Worm (Caenorhabditis elegans) whole organism, young adult: ENCODE results near the gene orc-2.

ENCODE experiments used
- B0336.3 ChIP-seq: fragments of 200-800 bp; sonication (Bioruptor generic); IDR thresholded peaks from 2 replicates; pipeline ENCODE4 v1.3.6; 2022; ENCODE audit warnings: missing genetic modification characterization, missing compliant biosample characterization
- F23B12.7 ChIP-seq: sonication (generic microtip); optimal IDR thresholded peaks from 2 replicates; lab custom pipeline; 2017; ENCODE audit warnings: missing genetic modification characterization, mild to moderate bottlenecking, missing compliant biosample characterization, antibody characterized with exemption, moderate library complexity; ENCODE audit not compliant: insufficient read depth
- F37B4.10 ChIP-seq: fragments of 200-800 bp; sonication (Bioruptor generic); IDR thresholded peaks from 2 replicates; pipeline ENCODE4 v1.3.6; 2022; ENCODE audit warnings: missing genetic modification characterization, missing compliant biosample characterization
- F52B5.7 ChIP-seq: sonication (generic microtip); optimal IDR thresholded peaks from 2 replicates; lab custom pipeline; 2016; ENCODE audit warnings: mild to moderate bottlenecking, missing genetic modification characterization, missing compliant biosample characterization
- F55B11.4 ChIP-seq: sonication (generic microtip); optimal IDR thresholded peaks from 2 replicates; lab custom pipeline; 2016; ENCODE audit warnings: missing compliant biosample characterization, missing genetic modification characterization, borderline replicate concordance; ENCODE audit not compliant: insufficient read depth
- Y53F4B.3 ChIP-seq: fragments of 200-800 bp; sonication (Bioruptor generic); IDR thresholded peaks from 2 replicates; pipeline ENCODE4 v1.3.6; 2022; ENCODE audit warnings: missing genetic modification reagents, missing genetic modification characterization, missing compliant biosample characterization
- Y53G8AR.9 ChIP-seq: fragments of 200-800 bp; sonication (Bioruptor generic); conservative IDR thresholded peaks from 2 replicates; pipeline ENCODE4 v1.3.6; 2022; ENCODE audit warnings: missing genetic modification reagents, missing genetic modification characterization, missing compliant biosample characterization
- atf-7 ChIP-seq: sonication (generic microtip); optimal IDR thresholded peaks from 2 replicates; lab custom pipeline; 2017; ENCODE audit warnings: mild to moderate bottlenecking, missing genetic modification characterization, missing compliant biosample characterization
- attf-3 ChIP-seq: fragments of 200-800 bp; sonication (Bioruptor generic); conservative IDR thresholded peaks from 2 replicates; pipeline ENCODE4 v1.3.6; 2022; ENCODE audit warnings: missing genetic modification reagents, missing genetic modification characterization, missing compliant biosample characterization
- attf-5 ChIP-seq: fragments of 200-800 bp; sonication (Bioruptor generic); optimal IDR thresholded peaks from 2 replicates; lab custom pipeline; 2018; ENCODE audit warnings: mild to moderate bottlenecking, missing genetic modification characterization, missing compliant biosample characterization
- bed-1 ChIP-seq: fragments of 200-800 bp; sonication (Bioruptor generic); IDR thresholded peaks from 2 replicates; pipeline ENCODE4 v1.3.6; 2022; ENCODE audit warnings: missing genetic modification reagents, missing genetic modification characterization, missing compliant biosample characterization
- cebp-1 ChIP-seq, 2 experiments: fragments of 200-800 bp in 1 of 2; sonication (Bioruptor generic) in 1 of 2; sonication (generic microtip) in 1 of 2; IDR thresholded peaks in 1 of 2; optimal IDR thresholded peaks in 1 of 2; 2 replicates each; pipeline versions ENCODE4 v1.3.6 to Lab custom; 2017 to 2022; ENCODE audit warnings: missing compliant biosample characterization in 2 of 2, missing genetic modification characterization in 2 of 2, mild to moderate bottlenecking in 1 of 2, missing genetic modification reagents in 1 of 2, moderate library complexity in 1 of 2
- cebp-2 ChIP-seq: fragments of 200-800 bp; sonication (Bioruptor generic); IDR thresholded peaks from 2 replicates; pipeline ENCODE4 v1.3.6; 2022; ENCODE audit warnings: missing genetic modification characterization, missing compliant biosample characterization
- ceh-100 ChIP-seq: fragments of 200-800 bp; sonication (Bioruptor generic); IDR thresholded peaks from 2 replicates; pipeline ENCODE4 v1.3.6; 2022; ENCODE audit warnings: missing genetic modification reagents, missing genetic modification characterization, missing compliant biosample characterization
- ceh-27 ChIP-seq: fragments of 200-800 bp; sonication (Bioruptor generic); optimal IDR thresholded peaks from 2 replicates; lab custom pipeline; 2018; ENCODE audit warnings: mild to moderate bottlenecking, missing genetic modification characterization, moderate library complexity, missing compliant biosample characterization
- dox-1 ChIP-seq: fragments of 200-800 bp; sonication (Bioruptor generic); IDR thresholded peaks from 2 replicates; pipeline ENCODE4 v1.3.6; 2022; ENCODE audit warnings: missing genetic modification reagents, missing genetic modification characterization, missing compliant biosample characterization
- dpl-1 ChIP-seq: fragments of 150-350 bp; optimal IDR thresholded peaks from 2 replicates; lab custom pipeline; 2014; ENCODE audit warnings: missing biosample characterization, missing genetic modification reagents, missing genetic modification characterization
- egrh-3 ChIP-seq: fragments of 200-800 bp; sonication (Bioruptor generic); IDR thresholded peaks from 2 replicates; pipeline ENCODE4 v1.3.6; 2022; ENCODE audit warnings: missing genetic modification reagents, missing genetic modification characterization, missing compliant biosample characterization
- ekl-4 ChIP-seq: fragments of 200-800 bp; sonication (Bioruptor generic); IDR thresholded peaks from 2 replicates; pipeline ENCODE4 v1.3.6; 2022; ENCODE audit warnings: missing genetic modification reagents, missing genetic modification characterization, missing compliant biosample characterization
- fkh-3 ChIP-seq: sonication (generic microtip); optimal IDR thresholded peaks from 2 replicates; lab custom pipeline; 2016; ENCODE audit warnings: mild to moderate bottlenecking, missing genetic modification characterization, missing compliant biosample characterization
- gei-17 ChIP-seq: fragments of 200-800 bp; sonication (Bioruptor generic); optimal IDR thresholded peaks from 2 replicates; lab custom pipeline; 2018; ENCODE audit warnings: mild to moderate bottlenecking, missing genetic modification characterization, missing compliant biosample characterization
- hsf-1 ChIP-seq: fragments of 200-800 bp; sonication (Bioruptor generic); IDR thresholded peaks from 2 replicates; pipeline ENCODE4 v1.3.6; 2022; ENCODE audit warnings: missing genetic modification reagents, missing genetic modification characterization, missing compliant biosample characterization
- lag-1 ChIP-seq: fragments of 200-800 bp; sonication (Bioruptor generic); IDR thresholded peaks from 2 replicates; pipeline ENCODE4 v1.3.6; 2022; ENCODE audit warnings: missing genetic modification reagents, missing genetic modification characterization, missing compliant biosample characterization
- mes-4 ChIP-seq: sonication (generic microtip); optimal IDR thresholded peaks from 2 replicates; lab custom pipeline; 2016; ENCODE audit warnings: missing genotype, missing genetic modification characterization, missing compliant biosample characterization
- nfyb-1 ChIP-seq: fragments of 200-800 bp; sonication (Bioruptor generic); IDR thresholded peaks from 2 replicates; pipeline ENCODE4 v1.3.6; 2022; ENCODE audit warnings: missing genetic modification reagents, missing genetic modification characterization, missing compliant biosample characterization
- nhr-27 ChIP-seq: fragments of 200-800 bp; sonication (Bioruptor generic); optimal IDR thresholded peaks from 2 replicates; lab custom pipeline; 2018; ENCODE audit warnings: mild to moderate bottlenecking, missing genetic modification characterization, moderate library complexity, missing compliant biosample characterization
- nhr-80 ChIP-seq: sonication (generic microtip); optimal IDR thresholded peaks from 2 replicates; lab custom pipeline; 2016; ENCODE audit warnings: missing genetic modification characterization, missing compliant biosample characterization
- rec-8 ChIP-seq, 2 experiments: sonication (generic microtip); optimal IDR thresholded peaks; 2 replicates each; lab custom pipeline; 2016; ENCODE audit warnings: mild to moderate bottlenecking in 2 of 2, missing genetic modification characterization in 2 of 2, missing genetic modification reagents in 2 of 2, missing genotype in 2 of 2, missing biosample characterization in 1 of 2, missing compliant biosample characterization in 1 of 2, moderate library complexity in 1 of 2
- sea-2 ChIP-seq: fragments of 200-800 bp; sonication (Bioruptor generic); IDR thresholded peaks from 2 replicates; pipeline ENCODE4 v1.3.6; 2022; ENCODE audit warnings: missing genetic modification characterization, missing compliant biosample characterization
- snpc-1.1 ChIP-seq: sonication (generic microtip); optimal IDR thresholded peaks from 2 replicates; lab custom pipeline; 2017; ENCODE audit warnings: missing genetic modification characterization, mild to moderate bottlenecking, missing compliant biosample characterization, antibody characterized with exemption, moderate library complexity, missing genotype, missing genetic modification reagents; ENCODE audit not compliant: insufficient read depth
- tbx-9 ChIP-seq: sonication (generic microtip); optimal IDR thresholded peaks from 2 replicates; lab custom pipeline; 2016; ENCODE audit warnings: borderline replicate concordance, missing genetic modification characterization, inconsistent platforms, missing compliant biosample characterization
- unc-62 ChIP-seq: fragments of 150-350 bp; optimal IDR thresholded peaks from 2 replicates; lab custom pipeline; 2014; ENCODE audit warnings: missing biosample characterization, missing genetic modification reagents, missing genetic modification characterization
- xnd-1 ChIP-seq: sonication (generic microtip); optimal IDR thresholded peaks from 2 replicates; lab custom pipeline; 2016; ENCODE audit warnings: missing genotype, missing genetic modification reagents, missing genetic modification characterization, missing compliant biosample characterization
- zim-3 ChIP-seq: sonication (generic microtip); optimal IDR thresholded peaks from 2 replicates; lab custom pipeline; 2017; ENCODE audit warnings: mild to moderate bottlenecking, missing genetic modification characterization, moderate library complexity, missing compliant biosample characterization

orc-2 gene

ce11 chrII:10857077-10857476 lies 16.7 kb upstream of the orc-2 start, which contains the start of gene M106.7:
M106.7 (minus strand) TSS chrII:10857177.
- TF ChIP-seq bed-1 (no peak), cebp-2 (no peak), ceh-100 (GFP tag; lab: Robert Waterston, UW) (no peak), xnd-1 (tag; lab: Kevin White, UChicago) (no peak), F55B11.4 (no peak), gei-17 (GFP tag; lab: Kevin White, UChicago) (no peak), ceh-27 (GFP tag; lab: Kevin White, UChicago) (no peak), fkh-3 (no peak), B0336.3 (GFP tag; lab: Robert Waterston, UW) (no peak), egrh-3 (GFP tag; lab: Robert Waterston, UW) (no peak), hsf-1 (no peak), dpl-1 (GFP tag; lab: Kevin White, UChicago) (no peak), sea-2 (GFP tag; lab: Robert Waterston, UW) (no peak)
- TF ChIP-seq, all 124 proteins: peak for 0

- TF ChIP-seq snpc-1.1 (no peak), F23B12.7 (tag; lab: Kevin White, UChicago) (no peak), Y53F4B.3 (GFP tag; lab: Robert Waterston, UW) (no peak), sea-2 (GFP tag; lab: Robert Waterston, UW) (no peak), F52B5.7 (tag; lab: Kevin White, UChicago) (no peak), zim-3 (tag; lab: Kevin White, UChicago) (no peak), dox-1 (GFP tag; lab: Robert Waterston, UW) (peak; percentile 37; the same call in 1 of the 2 replicates), nfyb-1 (GFP tag; lab: Robert Waterston, UW) (0 out of 2 replicates have a peak, but pooled peaks have one; percentile 13), attf-3 (no peak), nhr-27 (tag; lab: Kevin White, UChicago) (no peak), nhr-80 (tag; lab: Kevin White, UChicago) (peak; percentile 70), rec-8 (tag; optimal IDR thresholded peaks at IDR 0.05; lab: Kevin White, UChicago) (no peak), ekl-4 (GFP tag; lab: Robert Waterston, UW) (0 out of 2 replicates have a peak, but pooled peaks have one; percentile 26), F37B4.10 (GFP tag; lab: Robert Waterston, UW) (no peak)
- TF ChIP-seq, all 124 proteins: peak for 4
These were observed 14.4 kb upstream of the orc-2 start for ce11 chrII:10859359-10859758.

- TF ChIP-seq atf-7 (tag; lab: Kevin White, UChicago), result peak; percentile 11
- TF ChIP-seq dox-1 (GFP tag; lab: Robert Waterston, UW), result peak; percentile 61; the same call in 1 of the 2 replicates
- no peak for TF ChIP-seq Y53G8AR.9 (GFP tag; lab: Robert Waterston, UW)
- TF ChIP-seq attf-5, result peak; percentile 7
- TF ChIP-seq nfyb-1 (GFP tag; lab: Robert Waterston, UW), result no peak
- no peak for TF ChIP-seq unc-62
- peak; percentile 94 for TF ChIP-seq nhr-80 (tag; lab: Kevin White, UChicago)
- TF ChIP-seq mes-4 (tag; lab: Kevin White, UChicago), result no peak
- no peak for TF ChIP-seq tbx-9 (tag; lab: Kevin White, UChicago)
- TF ChIP-seq cebp-1 (GFP tag; IDR thresholded peaks at IDR 0.05; lab: Robert Waterston, UW), result no peak
- TF ChIP-seq cebp-1 (tag; optimal IDR thresholded peaks at IDR 0.05; lab: Kevin White, UChicago), result peak; percentile 41
- TF ChIP-seq nhr-27 (tag; lab: Kevin White, UChicago), result no peak
- no peak for TF ChIP-seq lag-1 (GFP tag; lab: Robert Waterston, UW)
- TF ChIP-seq F37B4.10 (GFP tag; lab: Robert Waterston, UW), result no peak
- TF ChIP-seq, all 124 proteins: peak for 5
These were observed 12.9 kb upstream of the orc-2 start, which contains the start of gene M106.3 for ce11 chrII:10860840-10861239. M106.3 (minus strand) TSS chrII:10860909.
